Worm (Caenorhabditis elegans): Measurements from ENCODE around the gene F54B11.5.

F54B11.5 gene

ce11 chrX:13584725-13585371 lies 11.0 kb downstream of the F54B11.5 start, which contains the start of gene unc-84 (continued):
- TF ChIP-seq gmeb-2 (tag; optimal IDR thresholded peaks at IDR 0.05) (no peak), pax-1 (tag; optimal IDR thresholded peaks at IDR 0.05) (no peak), ceh-6 (GFP tag; optimal IDR thresholded peaks at IDR 0.05) (no peak), unc-55 (GFP tag; optimal IDR thresholded peaks at IDR 0.05) (no peak), ceh-45 (GFP tag; IDR thresholded peaks at IDR 0.05) (no peak), C08G9.2 (tag; optimal IDR thresholded peaks at IDR 0.05) (peak; percentile 72), ama-1 (optimal IDR thresholded peaks at IDR 0.05) (no peak), odd-2 (tag; optimal IDR thresholded peaks at IDR 0.05) (no peak), pqm-1 (tag; optimal IDR thresholded peaks at IDR 0.05) (no peak), tbx-7 (tag; optimal IDR thresholded peaks at IDR 0.05) (no peak), nfya-1 (tag; optimal IDR thresholded peaks at IDR 0.05) (no peak), sox-4 (tag; optimal IDR thresholded peaks at IDR 0.05) (no peak), ceh-14 (tag; optimal IDR thresholded peaks at IDR 0.05) (no peak), zip-5 (tag; optimal IDR thresholded peaks at IDR 0.05) (no peak), nhr-11 (tag; optimal IDR thresholded peaks at IDR 0.05) (no peak), pha-2 (tag; optimal IDR thresholded peaks at IDR 0.05) (no peak), K02D7.2 (tag; optimal IDR thresholded peaks at IDR 0.05) (no peak), ceh-18 (tag; optimal IDR thresholded peaks at IDR 0.05) (no peak), hlh-30 (tag; optimal IDR thresholded peaks at IDR 0.05; ENCODE audit: insufficient read depth) (no peak), sdc-2 (tag; optimal IDR thresholded peaks at IDR 0.05) (peak; percentile 52), unc-3 (GFP tag; conservative IDR thresholded peaks at IDR 0.05) (no peak), unc-3 (tag; optimal IDR thresholded peaks at IDR 0.05) (no peak), fax-1 (tag; optimal IDR thresholded peaks at IDR 0.05) (no peak), ceh-31 (tag; optimal IDR thresholded peaks at IDR 0.05) (peak; percentile 64), hlh-15 (tag; optimal IDR thresholded peaks at IDR 0.05) (no peak), unc-86 (tag; optimal IDR thresholded peaks at IDR 0.05) (no peak), fkh-6 (tag; optimal IDR thresholded peaks at IDR 0.05) (no peak), ceh-34 (tag; optimal IDR thresholded peaks at IDR 0.05) (peak; percentile 97), elt-2 (tag; optimal IDR thresholded peaks at IDR 0.05) (no peak), ceh-30 (tag; optimal IDR thresholded peaks at IDR 0.05) (no peak), ets-4 (tag; optimal IDR thresholded peaks at IDR 0.05) (peak; percentile 32), ahr-1 (tag; optimal IDR thresholded peaks at IDR 0.05) (no peak), unc-42 (tag; optimal IDR thresholded peaks at IDR 0.05) (no peak), rnt-1 (tag; optimal IDR thresholded peaks at IDR 0.05) (no peak), tbx-2 (tag; optimal IDR thresholded peaks at IDR 0.05) (peak; percentile 53), npax-4 (tag; optimal IDR thresholded peaks at IDR 0.05) (no peak), dve-1 (tag; optimal IDR thresholded peaks at IDR 0.05) (no peak), ttx-3 (tag; optimal IDR thresholded peaks at IDR 0.05) (no peak), pat-9 (tag; optimal IDR thresholded peaks at IDR 0.05) (no peak), ceh-19 (GFP tag; optimal IDR thresholded peaks at IDR 0.05) (no peak), hlh-8 (tag; optimal IDR thresholded peaks at IDR 0.05) (no peak), elt-4 (tag; optimal IDR thresholded peaks at IDR 0.05) (no peak), lim-6 (tag; optimal IDR thresholded peaks at IDR 0.05) (no peak)

- TF ChIP-seq ahr-1 (tag; optimal IDR thresholded peaks at IDR 0.05) (no peak), fkh-6 (tag; optimal IDR thresholded peaks at IDR 0.05) (no peak), ztf-16 (tag; optimal IDR thresholded peaks at IDR 0.05) (no peak), nfya-1 (tag; optimal IDR thresholded peaks at IDR 0.05) (peak; percentile 70), unc-42 (tag; optimal IDR thresholded peaks at IDR 0.05) (no peak), dve-1 (tag; optimal IDR thresholded peaks at IDR 0.05) (no peak), ttx-3 (tag; optimal IDR thresholded peaks at IDR 0.05) (no peak), ets-4 (tag; optimal IDR thresholded peaks at IDR 0.05) (no peak), zip-5 (tag; optimal IDR thresholded peaks at IDR 0.05) (no peak), ceh-30 (tag; optimal IDR thresholded peaks at IDR 0.05) (no peak), ceh-19 (GFP tag; optimal IDR thresholded peaks at IDR 0.05) (no peak), ceh-14 (tag; optimal IDR thresholded peaks at IDR 0.05) (peak; percentile 2), odd-2 (tag; optimal IDR thresholded peaks at IDR 0.05) (no peak), ceh-45 (GFP tag; IDR thresholded peaks at IDR 0.05) (no peak), unc-3 (GFP tag; conservative IDR thresholded peaks at IDR 0.05) (no peak), unc-3 (tag; optimal IDR thresholded peaks at IDR 0.05) (no peak), hlh-13 (GFP tag; optimal IDR thresholded peaks at IDR 0.05) (no peak), pag-3 (tag; optimal IDR thresholded peaks at IDR 0.05; ENCODE audit: borderline replicate concordance) (no peak), fkh-10 (GFP tag; optimal IDR thresholded peaks at IDR 0.05) (no peak), tbx-7 (tag; optimal IDR thresholded peaks at IDR 0.05) (no peak), che-1 (tag; optimal IDR thresholded peaks at IDR 0.05) (no peak), fax-1 (tag; optimal IDR thresholded peaks at IDR 0.05) (no peak), F13H6.1 (tag; optimal IDR thresholded peaks at IDR 0.05) (peak; percentile 23), pax-1 (tag; optimal IDR thresholded peaks at IDR 0.05) (no peak), hlh-6 (tag; optimal IDR thresholded peaks at IDR 0.05) (peak; percentile 70), pros-1 (tag; optimal IDR thresholded peaks at IDR 0.05) (peak; percentile 52)
These were observed 11.9 kb downstream of the F54B11.5 start for ce11 chrX:13583895-13584344.
